Worm (Caenorhabditis elegans): ENCODE results near the gene ribo-1.
A peak's percentile ranks its signal among the peaks of the same experiment; 100 is the strongest.

ribo-1 gene

ce11 chrIV:6905428-6905827 is 5.1 kb upstream of the ribo-1 start (continued):
- TF ChIP-seq F23B12.7 (tag; optimal IDR thresholded peaks at IDR 0.05; ENCODE audit: insufficient read depth) (no peak), dpff-1 (tag; optimal IDR thresholded peaks at IDR 0.05) (no peak), mel-28 (tag; optimal IDR thresholded peaks at IDR 0.05; ENCODE audit: borderline replicate concordance) (no peak), K12H6.12 (tag; optimal IDR thresholded peaks at IDR 0.05) (no peak), nhr-27 (tag; optimal IDR thresholded peaks at IDR 0.05) (no peak), C06A6.2 (GFP tag; conservative IDR thresholded peaks at IDR 0.05) (no peak), gei-17 (GFP tag; optimal IDR thresholded peaks at IDR 0.05) (no peak), K11D2.4 (GFP tag; IDR thresholded peaks at IDR 0.05) (no peak), cebp-2 (GFP tag; IDR thresholded peaks at IDR 0.05) (no peak), ztf-25 (GFP tag; IDR thresholded peaks at IDR 0.05) (no peak), hrde-1 (tag; optimal IDR thresholded peaks at IDR 0.05; ENCODE audit: borderline replicate concordance) (peak; percentile 71), let-526 (GFP tag; IDR thresholded peaks at IDR 0.05) (no peak), nhr-179 (tag; optimal IDR thresholded peaks at IDR 0.05) (no peak), ceh-79 (tag; optimal IDR thresholded peaks at IDR 0.05) (no peak), ekl-4 (GFP tag; IDR thresholded peaks at IDR 0.05) (peak; percentile 41; the same call in 1 of the 2 replicates), bed-2 (GFP tag; IDR thresholded peaks at IDR 0.05) (no peak), atf-7 (tag; optimal IDR thresholded peaks at IDR 0.05) (no peak), ztf-3 (GFP tag; optimal IDR thresholded peaks at IDR 0.05) (no peak), aptf-2 (GFP tag; conservative IDR thresholded peaks at IDR 0.05) (no peak), F22D6.2 (tag; optimal IDR thresholded peaks at IDR 0.05) (no peak), ZK185.1 (tag; optimal IDR thresholded peaks at IDR 0.05; ENCODE audit: poor library complexity, severe bottlenecking) (no peak), rcor-1 (GFP tag; IDR thresholded peaks at IDR 0.05) (peak; percentile 49), mcd-1 (GFP tag; IDR thresholded peaks at IDR 0.05) (no peak), pbrm-1 (GFP tag; IDR thresholded peaks at IDR 0.05) (0 out of 2 replicates have a peak, but pooled peaks have one; percentile 25), mxl-1 (tag; optimal IDR thresholded peaks at IDR 0.05) (no peak), tlf-1 (GFP tag; optimal IDR thresholded peaks at IDR 0.05) (no peak), B0035.1 (tag; optimal IDR thresholded peaks at IDR 0.05) (no peak), nfyb-1 (GFP tag; IDR thresholded peaks at IDR 0.05) (peak; percentile 66), hmg-20 (GFP tag; IDR thresholded peaks at IDR 0.05) (no peak), lin-26 (GFP tag; IDR thresholded peaks at IDR 0.05) (0 out of 2 replicates have a peak, but pooled peaks have one; percentile 47), madf-10 (tag; optimal IDR thresholded peaks at IDR 0.05) (no peak), sptf-2 (GFP tag; optimal IDR thresholded peaks at IDR 0.05) (no peak), nhr-90 (tag; optimal IDR thresholded peaks at IDR 0.05) (no peak), hlh-26 (GFP tag; conservative IDR thresholded peaks at IDR 0.05) (no peak), snpc-4 (GFP tag; optimal IDR thresholded peaks at IDR 0.05) (no peak), snpc-4 (tag; optimal IDR thresholded peaks at IDR 0.05) (peak in 1 of 4 experiments; percentile 59), zim-3 (tag; optimal IDR thresholded peaks at IDR 0.05) (no peak), lin-54 (GFP tag; optimal IDR thresholded peaks at IDR 0.05) (peak; percentile 64), Y56A3A.18 (GFP tag; IDR thresholded peaks at IDR 0.05) (0 out of 2 replicates have a peak, but pooled peaks have one; percentile 38), ztf-22 (GFP tag; optimal IDR thresholded peaks at IDR 0.05) (no peak), egl-44 (GFP tag; IDR thresholded peaks at IDR 0.05) (0 out of 2 replicates have a peak, but pooled peaks have one; percentile 31), ceh-40 (GFP tag; IDR thresholded peaks at IDR 0.05) (no peak), attf-6 (GFP tag; IDR thresholded peaks at IDR 0.05) (peak; percentile 65), ccch-3 (GFP tag; optimal IDR thresholded peaks at IDR 0.05) (no peak), nhr-80 (tag; optimal IDR thresholded peaks at IDR 0.05) (no peak), F33H1.4 (GFP tag; IDR thresholded peaks at IDR 0.05) (peak; percentile 41), lsl-1 (GFP tag; optimal IDR thresholded peaks at IDR 0.05) (peak; percentile 30), egrh-3 (GFP tag; IDR thresholded peaks at IDR 0.05) (no peak), fkh-3 (tag; optimal IDR thresholded peaks at IDR 0.05) (no peak)
